Fruit fly (Drosophila melanogaster): ENCODE measurements around the gene lectin-28C.

lectin-28C gene

DNA sequence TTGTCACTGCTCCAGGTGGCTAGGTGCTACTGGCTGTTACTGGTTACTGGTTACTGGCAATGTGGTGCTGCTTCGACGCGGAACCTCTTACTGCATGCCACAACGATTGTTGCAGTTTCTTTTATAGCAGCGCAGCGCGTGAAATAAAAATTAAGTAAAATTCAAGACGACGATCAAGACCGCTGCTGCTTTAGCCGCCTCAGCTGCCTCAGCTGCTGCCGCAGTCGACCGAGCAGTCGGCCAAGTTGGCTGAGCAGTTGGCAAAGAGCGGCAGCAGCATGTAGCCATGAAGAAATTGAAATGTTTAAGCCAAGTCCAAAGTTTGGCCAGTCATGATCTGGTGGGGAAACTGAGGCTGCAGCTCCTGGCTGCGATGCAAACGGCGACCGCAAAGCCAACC is 3.9 kb downstream of the lectin-28C start, which contains the start of gene TwdlE:
TSS of gene TwdlE (minus strand) at position 101 of the 400 bp plus-strand sequence.
- TF ChIP-seq fkh (GFP tag; optimal IDR thresholded peaks at IDR 0.05) = no peak
- peak; percentile 66 for TF ChIP-seq Eip78C (GFP tag)

DNA sequence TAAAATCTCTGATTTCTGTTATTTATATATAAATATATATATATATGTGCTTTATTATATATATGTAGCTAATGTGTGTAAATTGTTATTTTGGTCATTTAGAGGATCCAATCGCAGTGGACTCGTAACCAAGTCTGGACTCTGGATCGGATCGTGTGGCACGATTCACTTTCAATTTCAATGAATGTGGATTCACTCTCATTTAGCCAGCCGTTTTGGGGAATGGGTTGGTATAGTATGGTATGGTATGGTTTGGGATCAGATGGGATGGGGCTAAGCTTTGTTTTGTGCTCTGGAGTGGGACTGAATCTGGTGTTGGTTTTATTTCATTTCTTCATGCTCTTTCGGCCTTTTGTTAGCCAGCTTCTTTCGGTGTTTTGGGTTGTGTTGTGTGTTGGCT is 4.9 kb downstream of the lectin-28C start:
- TF ChIP-seq topi (GFP tag; optimal IDR thresholded peaks at IDR 0.05) = no peak
- peak; percentile 88 for TF ChIP-seq Blimp-1 (GFP tag; optimal IDR thresholded peaks at IDR 0.05)
- no peak for TF ChIP-seq Sox14 (GFP tag; optimal IDR thresholded peaks at IDR 0.05)
- no peak for TF ChIP-seq fkh (GFP tag; optimal IDR thresholded peaks at IDR 0.05)
- no peak for TF ChIP-seq Met (GFP tag; optimal IDR thresholded peaks at IDR 0.05)

DNA sequence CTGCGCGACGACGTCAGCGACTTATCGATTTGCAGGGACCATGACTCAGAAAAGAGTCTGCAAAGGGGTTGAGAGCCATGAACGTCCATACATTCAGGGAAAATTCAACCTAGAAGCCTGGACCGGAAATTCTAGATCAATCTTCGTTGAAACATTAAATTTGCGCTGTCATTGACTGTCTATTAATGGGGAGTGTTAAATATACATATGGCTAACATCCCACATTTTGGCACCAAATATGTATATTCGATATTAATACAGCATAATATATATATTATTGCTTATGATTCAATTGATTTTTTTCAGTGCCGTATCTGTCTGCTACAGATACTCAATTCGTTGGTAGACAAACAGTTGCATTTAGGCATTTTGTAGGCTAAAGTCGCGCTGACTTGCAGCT is 11.7 kb downstream of the lectin-28C start:
- TF ChIP-seq lz (GFP tag; optimal IDR thresholded peaks at IDR 0.05) (no peak), CG6163 (GFP tag; IDR thresholded peaks at IDR 0.05) (no peak), spab (GFP tag; optimal IDR thresholded peaks at IDR 0.05) (peak; percentile 33), CG6276 (GFP tag; optimal IDR thresholded peaks at IDR 0.05) (peak; percentile 2), CG11902 (GFP tag; optimal IDR thresholded peaks at IDR 0.05) (no peak), salr (GFP tag; optimal IDR thresholded peaks at IDR 0.05) (peak in 1 of 2 experiments; percentile 20), CG9139 (GFP tag; optimal IDR thresholded peaks at IDR 0.05) (no peak), cyc (GFP tag; optimal IDR thresholded peaks at IDR 0.05) (no peak), ss (GFP tag; optimal IDR thresholded peaks at IDR 0.05) (peak in 1 of 2 experiments; percentile 30), vri (GFP tag; optimal IDR thresholded peaks at IDR 0.05) (no peak), Blimp-1 (GFP tag; optimal IDR thresholded peaks at IDR 0.05) (no peak), Eip78C (GFP tag) (peak; percentile 78), Sox14 (GFP tag; optimal IDR thresholded peaks at IDR 0.05) (no peak), CG6854 (GFP tag; optimal IDR thresholded peaks at IDR 0.05) (no peak), fd59A (GFP tag; optimal IDR thresholded peaks at IDR 0.05) (no peak), Ets96B (tag; optimal IDR thresholded peaks at IDR 0.05) (peak; percentile 40), CG8632 (GFP tag; optimal IDR thresholded peaks at IDR 0.05) (no peak), CG3919 (GFP tag; optimal IDR thresholded peaks at IDR 0.05) (peak; percentile 33), eg (GFP tag; IDR thresholded peaks at IDR 0.05) (0 out of 3 replicates have a peak, but pooled peaks have one; percentile 25), CG6792 (GFP tag; optimal IDR thresholded peaks at IDR 0.05) (no peak), CG32006 (GFP tag; optimal IDR thresholded peaks at IDR 0.05) (peak; percentile 36), topi (GFP tag; optimal IDR thresholded peaks at IDR 0.05) (no peak), fkh (GFP tag; optimal IDR thresholded peaks at IDR 0.05) (no peak), Lpt (GFP tag; optimal IDR thresholded peaks at IDR 0.05) (no peak), Sox102F (GFP tag; optimal IDR thresholded peaks at IDR 0.05) (no peak), CG6808 (GFP tag; optimal IDR thresholded peaks at IDR 0.05) (peak; percentile 10), net (GFP tag; optimal IDR thresholded peaks at IDR 0.05) (no peak), CG31627 (GFP tag; optimal IDR thresholded peaks at IDR 0.05) (no peak), CG3032 (tag; optimal IDR thresholded peaks at IDR 0.05) (peak; percentile 35), achi (GFP tag; optimal IDR thresholded peaks at IDR 0.05) (peak; percentile 5), CG10669 (GFP tag; optimal IDR thresholded peaks at IDR 0.05) (peak; percentile 44), CG34406 (GFP tag; optimal IDR thresholded peaks at IDR 0.05) (no peak), Smox (GFP tag; optimal IDR thresholded peaks at IDR 0.05) (no peak), CG15336 (GFP tag; IDR thresholded peaks at IDR 0.05) (0 out of 2 replicates have a peak, but pooled peaks have one; percentile 13), dsx (GFP tag; optimal IDR thresholded peaks at IDR 0.05; ENCODE audit: poor library complexity, severe bottlenecking) (peak; percentile 43), CG8119 (GFP tag; IDR thresholded peaks at IDR 0.05) (peak; percentile 37; the same call in 1 of the 3 replicates), Hr39 (GFP tag; optimal IDR thresholded peaks at IDR 0.05) (no peak), CG4318 (GFP tag; optimal IDR thresholded peaks at IDR 0.05) (no peak), acj6 (GFP tag; optimal IDR thresholded peaks at IDR 0.05) (peak; percentile 6), CG1621 (tag; optimal IDR thresholded peaks at IDR 0.05) (peak; percentile 13), OdsH (GFP tag; optimal IDR thresholded peaks at IDR 0.05) (peak; percentile 36), Eip75B (GFP tag; optimal IDR thresholded peaks at IDR 0.05) (peak; percentile 18), Gug (GFP tag; IDR thresholded peaks at IDR 0.05) (no peak), CG8319 (GFP tag; optimal IDR thresholded peaks at IDR 0.05) (peak; percentile 1), CG7368 (GFP tag; optimal IDR thresholded peaks at IDR 0.05) (no peak), Hr38 (GFP tag; optimal IDR thresholded peaks at IDR 0.05) (no peak)

Measured in whole organism, prepupa.